Worm (Caenorhabditis elegans) whole organism, L1 larva: ENCODE results near the gene col-43.

Experiments used
- C16A3.4 ChIP-seq: fragments of 150-350 bp; optimal IDR thresholded peaks from 2 replicates; lab custom pipeline; 2014; ENCODE audit warnings: missing biosample characterization, missing genetic modification characterization
- Y116A8C.19 ChIP-seq: sonication (generic microtip); optimal IDR thresholded peaks from 2 replicates; lab custom pipeline; 2016; ENCODE audit warnings: missing compliant biosample characterization, missing genetic modification characterization, borderline replicate concordance
- alr-1 ChIP-seq: fragments of 200-800 bp; sonication (Bioruptor generic); optimal IDR thresholded peaks from 2 replicates; lab custom pipeline; 2018; ENCODE audit warnings: borderline replicate concordance, mild to moderate bottlenecking, missing genetic modification characterization, missing compliant biosample characterization
- aly-2 ChIP-seq: fragments of 150-350 bp; optimal IDR thresholded peaks from 2 replicates; lab custom pipeline; 2014; ENCODE audit warnings: missing biosample characterization, missing genetic modification characterization
- ama-1 ChIP-seq: fragments of 150-350 bp; optimal IDR thresholded peaks from 2 replicates; lab custom pipeline; 2014
- blmp-1 ChIP-seq: fragments of 150-350 bp; optimal IDR thresholded peaks from 2 replicates; lab custom pipeline; 2014; ENCODE audit warnings: missing biosample characterization, missing genetic modification characterization
- ceh-90 ChIP-seq: sonication (generic microtip); optimal IDR thresholded peaks from 2 replicates; lab custom pipeline; 2016; ENCODE audit warnings: missing genetic modification characterization, missing compliant biosample characterization
- dsc-1 ChIP-seq: sonication (generic microtip); optimal IDR thresholded peaks from 2 replicates; lab custom pipeline; 2016; ENCODE audit warnings: mild to moderate bottlenecking, missing genetic modification characterization, missing compliant biosample characterization
- efl-1 ChIP-seq, 4 experiments: fragments of 150-350 bp; optimal IDR thresholded peaks in 3 of 4; peaks in 1 of 4; 1 replicate in 1 of 4; 2 replicates in 3 of 4; lab custom pipeline; 2014; ENCODE audit warnings: missing biosample characterization in 2 of 4, missing genetic modification characterization in 2 of 4, missing genetic modification reagents in 2 of 4
- efl-3 ChIP-seq: fragments of 200-800 bp; sonication (Bioruptor generic); optimal IDR thresholded peaks from 2 replicates; lab custom pipeline; 2018; ENCODE audit warnings: mild to moderate bottlenecking, missing genetic modification characterization, missing compliant biosample characterization
- egl-27 ChIP-seq, 2 experiments: fragments of 150-350 bp in 1 of 2; sonication (generic microtip); optimal IDR thresholded peaks; 3 replicates each; lab custom pipeline; 2017 to 2018; ENCODE audit warnings: missing biosample characterization in 2 of 2, missing genetic modification characterization in 2 of 2, missing genetic modification reagents in 2 of 2
- elt-3 ChIP-seq, 6 experiments: fragments of 150-350 bp in 1 of 6; sonication (generic microtip); optimal IDR thresholded peaks; 2 replicates each; lab custom pipeline; 2017 to 2018; ENCODE audit warnings: missing biosample characterization in 6 of 6, missing genetic modification characterization in 6 of 6, inconsistent platforms in 1 of 6
- fkh-10 ChIP-seq: sonication (generic microtip); optimal IDR thresholded peaks from 2 replicates; lab custom pipeline; 2017; ENCODE audit warnings: missing biosample characterization, missing genetic modification reagents, missing genetic modification characterization
- fos-1 ChIP-seq: fragments of 150-350 bp; optimal IDR thresholded peaks from 2 replicates; lab custom pipeline; 2014; ENCODE audit warnings: missing biosample characterization, missing genetic modification characterization
- hlh-17 ChIP-seq: fragments of 200-800 bp; sonication (Bioruptor generic); optimal IDR thresholded peaks from 2 replicates; lab custom pipeline; 2018; ENCODE audit warnings: missing genetic modification characterization, mild to moderate bottlenecking, missing compliant biosample characterization, moderate library complexity, borderline replicate concordance
- hpl-2 ChIP-seq: fragments of 150-350 bp; optimal IDR thresholded peaks from 2 replicates; lab custom pipeline; 2014; ENCODE audit warnings: missing biosample characterization, missing genetic modification reagents, missing genetic modification characterization
- irx-1 ChIP-seq: sonication (generic microtip); optimal IDR thresholded peaks from 2 replicates; lab custom pipeline; 2016; ENCODE audit warnings: missing genetic modification characterization, missing compliant biosample characterization
- isw-1 ChIP-seq: fragments of 200-800 bp; sonication (Bioruptor generic); IDR thresholded peaks from 2 replicates; pipeline ENCODE4 v1.3.6; 2022; ENCODE audit warnings: missing genetic modification characterization, missing compliant biosample characterization
- lin-13 ChIP-seq: fragments of 150-350 bp; optimal IDR thresholded peaks from 2 replicates; lab custom pipeline; 2014; ENCODE audit warnings: missing biosample characterization, missing genetic modification reagents, missing genetic modification characterization
- lir-3 ChIP-seq: sonication (generic microtip); optimal IDR thresholded peaks from 2 replicates; lab custom pipeline; 2016; ENCODE audit warnings: mild to moderate bottlenecking, missing genetic modification characterization, moderate library complexity, missing compliant biosample characterization; ENCODE audit not compliant: poor library complexity
- mef-2 ChIP-seq: fragments of 150-350 bp; optimal IDR thresholded peaks from 2 replicates; lab custom pipeline; 2014; ENCODE audit warnings: missing biosample characterization, missing genetic modification characterization
- nhr-20 ChIP-seq: sonication (generic microtip); optimal IDR thresholded peaks from 2 replicates; lab custom pipeline; 2016; ENCODE audit warnings: mild to moderate bottlenecking, missing genetic modification characterization, missing compliant biosample characterization
- nhr-47 ChIP-seq: sonication (generic microtip); optimal IDR thresholded peaks from 2 replicates; lab custom pipeline; 2016; ENCODE audit warnings: mild to moderate bottlenecking, missing genetic modification characterization, moderate library complexity, missing compliant biosample characterization
- nhr-76 ChIP-seq: sonication (generic microtip); optimal IDR thresholded peaks from 2 replicates; lab custom pipeline; 2017; ENCODE audit warnings: missing biosample characterization, missing genetic modification characterization
- nhr-77 ChIP-seq: fragments of 150-350 bp; optimal IDR thresholded peaks from 2 replicates; lab custom pipeline; 2014; ENCODE audit warnings: missing biosample characterization, missing genetic modification characterization
- nhr-84 ChIP-seq: sonication (generic microtip); optimal IDR thresholded peaks from 2 replicates; lab custom pipeline; 2017; ENCODE audit warnings: missing biosample characterization, missing genetic modification characterization
- nhr-85 ChIP-seq: sonication (generic microtip); peaks from one replicate; lab custom pipeline; 2016; ENCODE audit warnings: missing genetic modification characterization, inconsistent platforms, missing compliant biosample characterization
- pax-3 ChIP-seq: fragments of 200-800 bp; sonication (Bioruptor generic); optimal IDR thresholded peaks from 2 replicates; lab custom pipeline; 2018; ENCODE audit warnings: mild to moderate bottlenecking, missing genetic modification characterization, moderate library complexity, missing compliant biosample characterization
- rnt-1 ChIP-seq: sonication (generic microtip); optimal IDR thresholded peaks from 2 replicates; lab custom pipeline; 2016; ENCODE audit warnings: mild to moderate bottlenecking, missing genetic modification characterization, moderate library complexity, missing compliant biosample characterization
- skn-1 ChIP-seq: fragments of 150-350 bp; optimal IDR thresholded peaks from 2 replicates; lab custom pipeline; 2014; ENCODE audit warnings: missing biosample characterization, missing genetic modification characterization
- snu-23 ChIP-seq: sonication (generic microtip); optimal IDR thresholded peaks from 2 replicates; lab custom pipeline; 2016; ENCODE audit warnings: missing genetic modification characterization, missing compliant biosample characterization
- sox-4 ChIP-seq: sonication (generic microtip); optimal IDR thresholded peaks from 2 replicates; lab custom pipeline; 2016; ENCODE audit warnings: missing genetic modification characterization, missing compliant biosample characterization
- sptf-1 ChIP-seq: fragments of 150-350 bp; optimal IDR thresholded peaks from 2 replicates; lab custom pipeline; 2014; ENCODE audit warnings: missing biosample characterization, missing genetic modification characterization
- swsn-7 ChIP-seq: sonication (generic microtip); optimal IDR thresholded peaks from 2 replicates; lab custom pipeline; 2016; ENCODE audit warnings: missing genetic modification characterization, missing compliant biosample characterization
- tlp-1 ChIP-seq: fragments of 150-350 bp; optimal IDR thresholded peaks from 2 replicates; lab custom pipeline; 2014; ENCODE audit warnings: missing biosample characterization, missing genetic modification characterization
- unc-30 ChIP-seq: sonication (generic microtip); optimal IDR thresholded peaks from 2 replicates; lab custom pipeline; 2017; ENCODE audit warnings: missing biosample characterization, missing genetic modification characterization
- unc-62 ChIP-seq: fragments of 150-350 bp; optimal IDR thresholded peaks from 2 replicates; lab custom pipeline; 2014; ENCODE audit warnings: missing biosample characterization, missing genetic modification reagents, missing genetic modification characterization
- vab-15 ChIP-seq: sonication (generic microtip); optimal IDR thresholded peaks from 2 replicates; lab custom pipeline; 2017; ENCODE audit warnings: missing genotype, mild to moderate bottlenecking, missing genetic modification characterization, missing compliant biosample characterization
- zag-1 ChIP-seq: fragments of 150-350 bp; optimal IDR thresholded peaks from 2 replicates; lab custom pipeline; 2014; ENCODE audit warnings: missing biosample characterization, missing genetic modification characterization

col-43 gene

ce11 chrV:8012032-8012431 lies 38.7 kb downstream of the col-43 start, which contains the start of gene rpb-9:
Gene rpb-9 (minus strand): TSS chrV:8012345.
- TF ChIP-seq efl-1 (optimal IDR thresholded peaks at IDR 0.05; lab: Kevin White, UChicago), result no peak
- TF ChIP-seq efl-1 (GFP tag; optimal IDR thresholded peaks at IDR 0.05 in 1 of 2; lab: Kevin White, UChicago), result peak in 1 of 2 experiments; percentile 36
- no peak for TF ChIP-seq alr-1 (tag; lab: Kevin White, UChicago)

- TF ChIP-seq ama-1 (lab: Kevin White, UChicago), result peak; percentile 22
- no peak for TF ChIP-seq pax-3 (tag; lab: Kevin White, UChicago)
These were observed 39.9 kb downstream of the col-43 start, which contains the start of gene lmtr-2 for ce11 chrV:8010846-8011245. Gene lmtr-2 (minus strand): TSS chrV:8011106.

- TF ChIP-seq nhr-85 (tag; lab: Kevin White, UChicago) (peak; percentile 42), snu-23 (GFP tag; lab: Kevin White, UChicago) (no peak)
- TF ChIP-seq, all 84 proteins: peak for 1
These were observed 40.6 kb downstream of the col-43 start, which contains the start of gene Y97E10AR.4 for ce11 chrV:8010103-8010502. Gene Y97E10AR.4 (minus strand): TSS chrV:8010233.

ce11 chrV:8007460-8008292 lies 43.0 kb downstream of the col-43 start, which contains the start of gene Y97E10AR.3:
Gene Y97E10AR.3 (minus strand): TSS chrV:8007510.
- TF ChIP-seq Y116A8C.19 (tag; lab: Kevin White, UChicago) (no peak), blmp-1 (tag; lab: Kevin White, UChicago) (no peak), aly-2 (tag; lab: Kevin White, UChicago) (no peak), elt-3 (tag; optimal IDR thresholded peaks at IDR 0.05; lab: Kevin White, UChicago) (no peak)

ce11 chrV:8005000-8005399 lies 45.7 kb downstream of the col-43 start, which contains the start of gene Y97E10AR.8:
Gene Y97E10AR.8 (plus strand): TSS chrV:8005300.
- TF ChIP-seq C16A3.4 (tag; lab: Kevin White, UChicago) (no peak), mef-2 (tag; lab: Kevin White, UChicago) (no peak), lir-3 (tag; lab: Kevin White, UChicago) (no peak), egl-27 (tag; optimal IDR thresholded peaks at IDR 0.05; lab: Kevin White, UChicago) (no peak), rnt-1 (no peak), fkh-10 (GFP tag; lab: Kevin White, UChicago) (no peak), ceh-90 (tag; lab: Kevin White, UChicago) (no peak), elt-3 (tag; optimal IDR thresholded peaks at IDR 0.05; lab: Kevin White, UChicago) (no peak), blmp-1 (tag; lab: Kevin White, UChicago) (no peak), skn-1 (tag; lab: Kevin White, UChicago) (no peak), lin-13 (GFP tag; lab: Kevin White, UChicago) (no peak), efl-3 (no peak), nhr-47 (tag; lab: Kevin White, UChicago) (no peak), hlh-17 (GFP tag; lab: Kevin White, UChicago) (no peak), tlp-1 (tag; lab: Kevin White, UChicago) (no peak), hpl-2 (GFP tag; lab: Kevin White, UChicago) (no peak), fos-1 (tag; lab: Kevin White, UChicago) (no peak), alr-1 (tag; lab: Kevin White, UChicago) (no peak), unc-62 (GFP tag; lab: Kevin White, UChicago) (no peak), nhr-77 (tag; lab: Kevin White, UChicago) (no peak)

- TF ChIP-seq isw-1 (peak; percentile 69), nhr-20 (tag; lab: Kevin White, UChicago) (peak; percentile 76), irx-1 (tag; lab: Kevin White, UChicago) (peak; percentile 77), nhr-76 (no peak), fos-1 (tag; lab: Kevin White, UChicago) (no peak), sox-4 (tag; lab: Kevin White, UChicago) (no peak), sptf-1 (tag; lab: Kevin White, UChicago) (no peak), vab-15 (no peak), nhr-84 (tag; lab: Kevin White, UChicago) (no peak), unc-30 (no peak), nhr-85 (tag; lab: Kevin White, UChicago) (peak; percentile 57), swsn-7 (tag; lab: Kevin White, UChicago) (peak; percentile 83), unc-62 (GFP tag; lab: Kevin White, UChicago) (no peak), elt-3 (tag; optimal IDR thresholded peaks at IDR 0.05; lab: Kevin White, UChicago) (peak in 1 of 6 experiments; percentile 7), dsc-1 (tag; lab: Kevin White, UChicago) (peak; percentile 69), blmp-1 (tag; lab: Kevin White, UChicago) (peak; percentile 96), zag-1 (tag; lab: Kevin White, UChicago) (peak; percentile 72), rnt-1 (peak; percentile 70)
These were observed 49.7 kb downstream of the col-43 start, which contains the start of gene Y97E10AR.1 for ce11 chrV:8000929-8001513. Gene Y97E10AR.1 (plus strand): TSS chrV:8001463.
